Worm (Caenorhabditis elegans) whole organism, L1 larva: ENCODE data around the gene F53C3.6.

Experiments
- C04F5.9 ChIP-seq: sonication (generic microtip); optimal IDR thresholded peaks from 2 replicates; lab custom pipeline; 2016; ENCODE audit warnings: missing genetic modification characterization, missing compliant biosample characterization
- C16A3.4 ChIP-seq: fragments of 150-350 bp; optimal IDR thresholded peaks from 2 replicates; lab custom pipeline; 2014; ENCODE audit warnings: missing biosample characterization, missing genetic modification characterization
- C34B4.2 ChIP-seq: sonication (generic microtip); optimal IDR thresholded peaks from 2 replicates; lab custom pipeline; 2017; ENCODE audit warnings: mild to moderate bottlenecking, missing genetic modification characterization, missing compliant biosample characterization
- alr-1 ChIP-seq: fragments of 200-800 bp; sonication (Bioruptor generic); optimal IDR thresholded peaks from 2 replicates; lab custom pipeline; 2018; ENCODE audit warnings: borderline replicate concordance, mild to moderate bottlenecking, missing genetic modification characterization, missing compliant biosample characterization
- aly-2 ChIP-seq: fragments of 150-350 bp; optimal IDR thresholded peaks from 2 replicates; lab custom pipeline; 2014; ENCODE audit warnings: missing biosample characterization, missing genetic modification characterization
- ceh-82 ChIP-seq, 3 experiments: fragments of 150-350 bp in 1 of 3; sonication (generic microtip) in 2 of 3; optimal IDR thresholded peaks; 2 replicates each; lab custom pipeline; 2014 to 2017; ENCODE audit warnings: missing biosample characterization in 3 of 3, missing genetic modification characterization in 3 of 3
- ceh-88 ChIP-seq: fragments of 200-800 bp; sonication (Bioruptor generic); IDR thresholded peaks from 2 replicates; pipeline ENCODE4 v1.3.6; 2022; ENCODE audit warnings: missing genetic modification characterization, missing compliant biosample characterization
- ceh-90 ChIP-seq: sonication (generic microtip); optimal IDR thresholded peaks from 2 replicates; lab custom pipeline; 2016; ENCODE audit warnings: missing genetic modification characterization, missing compliant biosample characterization
- dpl-1 ChIP-seq, 3 experiments: fragments of 150-350 bp in 2 of 3; sonication (generic microtip) in 1 of 3; optimal IDR thresholded peaks; 2 replicates each; lab custom pipeline; 2014 to 2017; ENCODE audit warnings: missing biosample characterization in 3 of 3, missing genetic modification characterization in 3 of 3, missing genetic modification reagents in 3 of 3
- efl-1 ChIP-seq, 4 experiments: fragments of 150-350 bp; optimal IDR thresholded peaks in 3 of 4; peaks in 1 of 4; 1 replicate in 1 of 4; 2 replicates in 3 of 4; lab custom pipeline; 2014; ENCODE audit warnings: missing biosample characterization in 2 of 4, missing genetic modification characterization in 2 of 4, missing genetic modification reagents in 2 of 4
- efl-3 ChIP-seq: fragments of 200-800 bp; sonication (Bioruptor generic); optimal IDR thresholded peaks from 2 replicates; lab custom pipeline; 2018; ENCODE audit warnings: mild to moderate bottlenecking, missing genetic modification characterization, missing compliant biosample characterization
- egl-13 ChIP-seq: sonication (generic microtip); optimal IDR thresholded peaks from 2 replicates; lab custom pipeline; 2016; ENCODE audit warnings: missing genotype, missing genetic modification reagents, missing genetic modification characterization, missing compliant biosample characterization
- elt-2 ChIP-seq: sonication (generic microtip); optimal IDR thresholded peaks from 2 replicates; lab custom pipeline; 2016; ENCODE audit warnings: missing genetic modification characterization, mild to moderate bottlenecking, inconsistent platforms, missing compliant biosample characterization, missing genetic modification reagents
- ets-5 ChIP-seq: fragments of 200-800 bp; sonication (Bioruptor generic); IDR thresholded peaks from 2 replicates; pipeline ENCODE4 v1.3.6; 2022; ENCODE audit warnings: missing genetic modification characterization, missing compliant biosample characterization
- fkh-10 ChIP-seq: sonication (generic microtip); optimal IDR thresholded peaks from 2 replicates; lab custom pipeline; 2017; ENCODE audit warnings: missing biosample characterization, missing genetic modification reagents, missing genetic modification characterization
- hpl-2 ChIP-seq: fragments of 150-350 bp; optimal IDR thresholded peaks from 2 replicates; lab custom pipeline; 2014; ENCODE audit warnings: missing biosample characterization, missing genetic modification reagents, missing genetic modification characterization
- isw-1 ChIP-seq: fragments of 200-800 bp; sonication (Bioruptor generic); IDR thresholded peaks from 2 replicates; pipeline ENCODE4 v1.3.6; 2022; ENCODE audit warnings: missing genetic modification characterization, missing compliant biosample characterization
- jun-1 ChIP-seq: fragments of 150-350 bp; optimal IDR thresholded peaks from 2 replicates; lab custom pipeline; 2014; ENCODE audit warnings: missing biosample characterization, missing genetic modification reagents, missing genetic modification characterization
- lin-35 ChIP-seq, 2 experiments: fragments of 150-350 bp; optimal IDR thresholded peaks; 2 replicates each; lab custom pipeline; 2014; ENCODE audit warnings: missing biosample characterization in 2 of 2, missing genetic modification characterization in 2 of 2, missing genetic modification reagents in 2 of 2
- lin-39 ChIP-seq: fragments of 150-350 bp; optimal IDR thresholded peaks from 2 replicates; lab custom pipeline; 2014; ENCODE audit warnings: missing biosample characterization, missing genetic modification reagents, missing genetic modification characterization
- lir-3 ChIP-seq: sonication (generic microtip); optimal IDR thresholded peaks from 2 replicates; lab custom pipeline; 2016; ENCODE audit warnings: mild to moderate bottlenecking, missing genetic modification characterization, moderate library complexity, missing compliant biosample characterization; ENCODE audit not compliant: poor library complexity
- lsy-2 ChIP-seq, 2 experiments: fragments of 150-350 bp; optimal IDR thresholded peaks; 2 replicates each; lab custom pipeline; 2014; ENCODE audit warnings: missing biosample characterization in 2 of 2, missing genetic modification characterization in 2 of 2
- mab-9 ChIP-seq: fragments of 200-800 bp; sonication (Bioruptor generic); IDR thresholded peaks from 2 replicates; pipeline ENCODE4 v1.3.6; 2022; ENCODE audit warnings: missing genetic modification reagents, missing genetic modification characterization, missing compliant biosample characterization
- mdl-1 ChIP-seq, 2 experiments: fragments of 150-350 bp; optimal IDR thresholded peaks; 2 replicates each; lab custom pipeline; 2014 to 2017; ENCODE audit warnings: missing biosample characterization in 2 of 2, missing genetic modification characterization in 2 of 2, inconsistent platforms in 1 of 2
- mef-2 ChIP-seq: fragments of 150-350 bp; optimal IDR thresholded peaks from 2 replicates; lab custom pipeline; 2014; ENCODE audit warnings: missing biosample characterization, missing genetic modification characterization
- nhr-11 ChIP-seq: fragments of 150-350 bp; optimal IDR thresholded peaks from 2 replicates; lab custom pipeline; 2014; ENCODE audit warnings: missing biosample characterization, missing genetic modification characterization
- nhr-19 ChIP-seq: fragments of 200-800 bp; sonication (Bioruptor generic); conservative IDR thresholded peaks from 2 replicates; pipeline ENCODE4 v1.3.6; 2022; ENCODE audit warnings: missing genetic modification characterization, missing compliant biosample characterization
- nhr-20 ChIP-seq: sonication (generic microtip); optimal IDR thresholded peaks from 2 replicates; lab custom pipeline; 2016; ENCODE audit warnings: mild to moderate bottlenecking, missing genetic modification characterization, missing compliant biosample characterization
- nhr-237 ChIP-seq: fragments of 150-350 bp; optimal IDR thresholded peaks from 2 replicates; lab custom pipeline; 2014; ENCODE audit warnings: missing biosample characterization, missing genetic modification characterization
- nhr-71 ChIP-seq: sonication (generic microtip); optimal IDR thresholded peaks from 2 replicates; lab custom pipeline; 2016; ENCODE audit warnings: mild to moderate bottlenecking, missing genetic modification characterization, moderate library complexity, missing compliant biosample characterization
- nhr-76 ChIP-seq: sonication (generic microtip); optimal IDR thresholded peaks from 2 replicates; lab custom pipeline; 2017; ENCODE audit warnings: missing biosample characterization, missing genetic modification characterization
- nhr-85 ChIP-seq: sonication (generic microtip); peaks from one replicate; lab custom pipeline; 2016; ENCODE audit warnings: missing genetic modification characterization, inconsistent platforms, missing compliant biosample characterization
- pag-3 ChIP-seq: sonication (generic microtip); optimal IDR thresholded peaks from 2 replicates; lab custom pipeline; 2017; ENCODE audit warnings: missing genetic modification characterization, mild to moderate bottlenecking, missing compliant biosample characterization, antibody characterized with exemption, borderline replicate concordance; ENCODE audit not compliant: insufficient read depth
- pax-3 ChIP-seq: fragments of 200-800 bp; sonication (Bioruptor generic); optimal IDR thresholded peaks from 2 replicates; lab custom pipeline; 2018; ENCODE audit warnings: mild to moderate bottlenecking, missing genetic modification characterization, moderate library complexity, missing compliant biosample characterization
- rnt-1 ChIP-seq: sonication (generic microtip); optimal IDR thresholded peaks from 2 replicates; lab custom pipeline; 2016; ENCODE audit warnings: mild to moderate bottlenecking, missing genetic modification characterization, moderate library complexity, missing compliant biosample characterization
- sox-4 ChIP-seq: sonication (generic microtip); optimal IDR thresholded peaks from 2 replicates; lab custom pipeline; 2016; ENCODE audit warnings: missing genetic modification characterization, missing compliant biosample characterization
- sptf-1 ChIP-seq: fragments of 150-350 bp; optimal IDR thresholded peaks from 2 replicates; lab custom pipeline; 2014; ENCODE audit warnings: missing biosample characterization, missing genetic modification characterization
- sup-37 ChIP-seq: fragments of 200-800 bp; sonication (Bioruptor generic); optimal IDR thresholded peaks from 2 replicates; lab custom pipeline; 2018; ENCODE audit warnings: mild to moderate bottlenecking, missing genetic modification characterization, missing compliant biosample characterization
- swsn-7 ChIP-seq: sonication (generic microtip); optimal IDR thresholded peaks from 2 replicates; lab custom pipeline; 2016; ENCODE audit warnings: missing genetic modification characterization, missing compliant biosample characterization
- tbx-2 ChIP-seq: sonication (generic microtip); optimal IDR thresholded peaks from 2 replicates; lab custom pipeline; 2016; ENCODE audit warnings: missing genetic modification characterization, missing compliant biosample characterization
- unc-130 ChIP-seq: fragments of 150-350 bp; optimal IDR thresholded peaks from 2 replicates; lab custom pipeline; 2017; ENCODE audit warnings: missing biosample characterization, missing genetic modification characterization, inconsistent platforms
- unc-30 ChIP-seq: sonication (generic microtip); optimal IDR thresholded peaks from 2 replicates; lab custom pipeline; 2017; ENCODE audit warnings: missing biosample characterization, missing genetic modification characterization
- unc-86 ChIP-seq: sonication (generic microtip); optimal IDR thresholded peaks from 2 replicates; lab custom pipeline; 2016; ENCODE audit warnings: missing genetic modification characterization, missing compliant biosample characterization
- vab-15 ChIP-seq: sonication (generic microtip); optimal IDR thresholded peaks from 2 replicates; lab custom pipeline; 2017; ENCODE audit warnings: missing genotype, mild to moderate bottlenecking, missing genetic modification characterization, missing compliant biosample characterization
- zag-1 ChIP-seq: fragments of 150-350 bp; optimal IDR thresholded peaks from 2 replicates; lab custom pipeline; 2014; ENCODE audit warnings: missing biosample characterization, missing genetic modification characterization
- ztf-11 ChIP-seq, 2 experiments: sonication (generic microtip); optimal IDR thresholded peaks; 2 replicates each; lab custom pipeline; 2016 to 2017; ENCODE audit warnings: missing genetic modification characterization in 2 of 2, missing biosample characterization in 1 of 2, missing compliant biosample characterization in 1 of 2
- ztf-4 ChIP-seq: fragments of 150-350 bp; optimal IDR thresholded peaks from 2 replicates; lab custom pipeline; 2014; ENCODE audit warnings: missing biosample characterization, missing genetic modification characterization

The F53C3.6 gene

DNA sequence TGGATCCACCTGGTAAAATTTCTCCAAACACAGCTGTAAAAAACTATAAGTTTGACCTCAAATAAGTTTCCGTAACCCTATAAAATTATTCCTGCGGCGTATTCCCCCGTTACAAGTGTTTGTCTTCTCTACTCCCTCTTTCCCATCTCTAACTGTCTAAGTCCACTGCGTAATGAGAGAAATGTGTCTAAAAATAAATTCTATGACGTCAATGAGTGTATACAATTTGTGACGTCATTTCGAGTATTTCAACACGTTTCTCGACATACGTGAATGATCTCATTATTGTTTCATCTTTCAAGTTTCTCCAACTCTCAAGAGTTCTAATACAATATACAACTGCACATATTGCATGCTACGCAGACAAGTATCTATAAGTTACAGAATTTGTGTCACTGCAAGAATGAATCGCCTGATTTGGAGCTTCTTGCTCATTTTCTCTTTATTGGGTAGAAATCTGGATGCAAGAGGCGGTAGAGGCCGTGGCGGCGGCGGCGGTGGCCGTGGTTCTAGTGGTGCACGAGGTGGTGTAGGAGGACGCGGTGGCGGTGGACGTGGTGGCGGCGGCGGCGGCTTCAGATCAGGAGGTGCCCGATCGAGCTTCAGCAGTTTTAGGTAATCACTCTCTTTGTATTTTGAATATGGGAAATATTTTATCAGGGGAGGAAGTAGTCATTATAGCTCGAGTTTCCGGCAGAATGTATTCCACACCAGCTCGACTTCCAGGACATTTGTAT lies at the start of gene F53C3.6 (continued):
- TF ChIP-seq lsy-2 (tag; optimal IDR thresholded peaks at IDR 0.05; lab: Kevin White, UChicago): peak; percentile 77
- TF ChIP-seq mef-2 (tag; lab: Kevin White, UChicago): peak; percentile 98
- no peak for TF ChIP-seq nhr-76 (tag; lab: Kevin White, UChicago)
- TF ChIP-seq ceh-82 (tag; optimal IDR thresholded peaks at IDR 0.05; lab: Kevin White, UChicago): peak in 2 of 3 experiments; percentile 36 to 67
- TF ChIP-seq pag-3: no peak
- TF ChIP-seq dpl-1 (GFP tag; optimal IDR thresholded peaks at IDR 0.05; lab: Kevin White, UChicago): peak in 2 of 3 experiments; percentile 30 to 38
- peak; percentile 48; the same call in 1 of the 2 replicates for TF ChIP-seq isw-1 (GFP tag; lab: Robert Waterston, UW)
- TF ChIP-seq ceh-90 (tag; lab: Kevin White, UChicago): no peak
- no peak for TF ChIP-seq fkh-10 (GFP tag; lab: Kevin White, UChicago)
- peak in 1 of 2 experiments; percentile 55 for TF ChIP-seq mdl-1 (tag; optimal IDR thresholded peaks at IDR 0.05; lab: Kevin White, UChicago)
- TF ChIP-seq mab-9: no peak
- TF ChIP-seq lin-39: peak; percentile 47
- peak; percentile 65 for TF ChIP-seq tbx-2 (tag; lab: Kevin White, UChicago)
- peak; percentile 48 for TF ChIP-seq sox-4 (tag; lab: Kevin White, UChicago)
- TF ChIP-seq ceh-88 (GFP tag; lab: Robert Waterston, UW): peak; percentile 26; the same call in 1 of the 2 replicates
- TF ChIP-seq unc-130 (tag; lab: Kevin White, UChicago): no peak
- TF ChIP-seq lin-35 (GFP tag; optimal IDR thresholded peaks at IDR 0.05; lab: Kevin White, UChicago): peak; percentile 31 to 71
- TF ChIP-seq alr-1: no peak
- peak; percentile 4 for TF ChIP-seq elt-2 (tag; lab: Kevin White, UChicago)
- peak; percentile 89 for TF ChIP-seq nhr-85 (tag; lab: Kevin White, UChicago)
- peak; percentile 53 for TF ChIP-seq nhr-19 (GFP tag; lab: Robert Waterston, UW)
- TF ChIP-seq ets-5 (GFP tag; lab: Robert Waterston, UW): no peak
- no peak for TF ChIP-seq C04F5.9 (tag; lab: Kevin White, UChicago)
- peak; percentile 60 for TF ChIP-seq ztf-4
- peak; percentile 28 for TF ChIP-seq jun-1 (tag; lab: Kevin White, UChicago)
- no peak for TF ChIP-seq sup-37 (GFP tag; lab: Kevin White, UChicago)
- no peak for TF ChIP-seq hpl-2 (GFP tag; lab: Kevin White, UChicago)
- TF ChIP-seq ztf-11 (tag; optimal IDR thresholded peaks at IDR 0.05; lab: Kevin White, UChicago): no peak
- TF ChIP-seq C16A3.4 (tag; lab: Kevin White, UChicago): peak; percentile 26
- TF ChIP-seq unc-30 (tag; lab: Kevin White, UChicago): no peak
- peak; percentile 11 for TF ChIP-seq pax-3 (tag; lab: Kevin White, UChicago)
- no peak for TF ChIP-seq vab-15 (tag; lab: Kevin White, UChicago)
- TF ChIP-seq sptf-1 (tag; lab: Kevin White, UChicago): no peak

DNA sequence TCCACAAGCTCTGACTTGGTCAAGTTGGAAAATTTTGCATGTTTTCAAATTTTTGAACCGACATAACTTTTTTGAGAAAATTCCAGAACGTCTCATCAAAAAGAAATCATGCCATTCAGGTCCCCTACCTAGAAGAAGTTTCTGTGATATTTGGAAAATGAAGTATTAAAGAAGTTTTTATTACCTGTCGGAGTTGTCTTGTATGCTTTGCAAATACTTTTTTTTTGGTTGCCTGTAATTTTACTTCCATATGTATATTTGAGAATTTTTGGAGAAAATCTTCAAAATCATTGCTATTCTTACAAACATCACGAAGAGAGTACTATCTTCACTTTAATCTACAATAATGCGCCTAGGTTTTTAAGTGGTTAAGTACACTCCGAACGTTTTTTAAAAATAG lies 47.3 kb upstream of the F53C3.6 start, which contains the start of gene nhr-72:
Gene nhr-72 (minus strand): TSS at position 101 of the 400 bp plus-strand sequence.
- TF ChIP-seq lir-3 (no peak), zag-1 (tag; lab: Kevin White, UChicago) (no peak), C34B4.2 (tag; lab: Kevin White, UChicago) (no peak), nhr-19 (GFP tag; lab: Robert Waterston, UW) (no peak), unc-130 (tag; lab: Kevin White, UChicago) (no peak), lin-39 (no peak), efl-3 (GFP tag; lab: Kevin White, UChicago) (no peak), egl-13 (tag; lab: Kevin White, UChicago) (no peak), unc-86 (tag; lab: Kevin White, UChicago) (no peak), nhr-11 (tag; lab: Kevin White, UChicago) (no peak), efl-1 (optimal IDR thresholded peaks at IDR 0.05; lab: Kevin White, UChicago) (no peak), efl-1 (GFP tag; optimal IDR thresholded peaks at IDR 0.05 in 1 of 2; lab: Kevin White, UChicago) (no peak), sup-37 (GFP tag; lab: Kevin White, UChicago) (no peak), nhr-71 (no peak), aly-2 (no peak), nhr-237 (tag; lab: Kevin White, UChicago) (no peak), rnt-1 (tag; lab: Kevin White, UChicago) (no peak), swsn-7 (no peak), lin-35 (GFP tag; optimal IDR thresholded peaks at IDR 0.05; lab: Kevin White, UChicago) (no peak), nhr-20 (tag; lab: Kevin White, UChicago) (no peak)
